Worm (Caenorhabditis elegans) whole organism, L4 larva: ENCODE measurements around the gene cyp-32A1.

Experiments used
- F49E8.2 ChIP-seq: sonication (generic microtip); optimal IDR thresholded peaks from 2 replicates; lab custom pipeline; 2016; ENCODE audit warnings: missing compliant biosample characterization, mild to moderate bottlenecking, missing genetic modification characterization, borderline replicate concordance
- Y105C5A.15 ChIP-seq: fragments of 200-800 bp; sonication (Bioruptor generic); IDR thresholded peaks from 2 replicates; pipeline ENCODE4 v1.3.6; 2022; ENCODE audit warnings: missing genetic modification characterization, missing compliant biosample characterization
- Y5F2A.4 ChIP-seq: fragments of 200-800 bp; sonication (Bioruptor generic); optimal IDR thresholded peaks from 2 replicates; lab custom pipeline; 2018; ENCODE audit warnings: mild to moderate bottlenecking, missing genetic modification characterization, missing compliant biosample characterization
- ama-1 ChIP-seq: fragments of 150-350 bp; optimal IDR thresholded peaks from 2 replicates; lab custom pipeline; 2014; ENCODE audit warnings: inconsistent platforms, mixed read lengths
- ceh-20 ChIP-seq: fragments of 200-800 bp; sonication (Bioruptor generic); IDR thresholded peaks from 2 replicates; pipeline ENCODE4 v1.3.6; 2022; ENCODE audit warnings: missing genetic modification reagents, missing genetic modification characterization, missing compliant biosample characterization
- cey-2 ChIP-seq: sonication (generic microtip); optimal IDR thresholded peaks from 3 replicates; lab custom pipeline; 2017; ENCODE audit warnings: missing genetic modification characterization, mild to moderate bottlenecking, missing compliant biosample characterization, antibody characterized with exemption, borderline replicate concordance; ENCODE audit not compliant: insufficient read depth
- ctbp-1 ChIP-seq: fragments of 200-800 bp; sonication (Bioruptor generic); IDR thresholded peaks from 2 replicates; pipeline ENCODE4 v1.3.6; 2022; ENCODE audit warnings: missing genetic modification reagents, missing genetic modification characterization, missing compliant biosample characterization
- daf-16 ChIP-seq, 3 experiments: sonication (generic microtip); optimal IDR thresholded peaks; 2 replicates each; lab custom pipeline; 2016 to 2017; ENCODE audit warnings: missing genetic modification characterization in 3 of 3, missing genetic modification reagents in 3 of 3, mild to moderate bottlenecking in 2 of 3, missing compliant biosample characterization in 2 of 3, missing biosample characterization in 1 of 3, moderate library complexity in 1 of 3
- daf-8 ChIP-seq: fragments of 200-800 bp; sonication (Bioruptor generic); IDR thresholded peaks from 2 replicates; pipeline ENCODE4 v1.3.6; 2022; ENCODE audit warnings: missing genetic modification characterization, missing compliant biosample characterization
- fkh-10 ChIP-seq: fragments of 150-350 bp; optimal IDR thresholded peaks from 2 replicates; lab custom pipeline; 2014; ENCODE audit warnings: missing biosample characterization, missing genetic modification reagents, missing genetic modification characterization
- gei-8 ChIP-seq: fragments of 200-800 bp; sonication (Bioruptor generic); optimal IDR thresholded peaks from 2 replicates; lab custom pipeline; 2018; ENCODE audit warnings: mild to moderate bottlenecking, missing genetic modification characterization, missing compliant biosample characterization
- hlh-11 ChIP-seq: fragments of 200-800 bp; sonication (Bioruptor generic); optimal IDR thresholded peaks from 2 replicates; lab custom pipeline; 2018; ENCODE audit warnings: mild to moderate bottlenecking, missing genetic modification characterization, missing compliant biosample characterization
- lim-7 ChIP-seq: fragments of 200-800 bp; sonication (Bioruptor generic); IDR thresholded peaks from 2 replicates; pipeline ENCODE4 v1.3.6; 2022; ENCODE audit warnings: missing genetic modification characterization, missing compliant biosample characterization
- lin-15B ChIP-seq: fragments of 150-350 bp; sonication (generic microtip); optimal IDR thresholded peaks from 3 replicates; lab custom pipeline; 2014; ENCODE audit warnings: missing biosample characterization, missing genetic modification characterization
- lin-29 ChIP-seq: fragments of 200-800 bp; sonication (Bioruptor generic); IDR thresholded peaks from 2 replicates; pipeline ENCODE4 v1.3.6; 2022; ENCODE audit warnings: missing genetic modification reagents, missing genetic modification characterization, missing compliant biosample characterization
- madf-9 ChIP-seq: fragments of 200-800 bp; sonication (Bioruptor generic); conservative IDR thresholded peaks from 2 replicates; pipeline ENCODE4 v1.3.6; 2022; ENCODE audit warnings: missing genetic modification reagents, missing genetic modification characterization, missing compliant biosample characterization
- mes-2 ChIP-seq: sonication (generic microtip); optimal IDR thresholded peaks from 2 replicates; lab custom pipeline; 2016; ENCODE audit warnings: missing genotype, mild to moderate bottlenecking, missing genetic modification characterization, missing compliant biosample characterization; ENCODE audit not compliant: poor library complexity, severe bottlenecking
- nhr-102 ChIP-seq: sonication (generic microtip); optimal IDR thresholded peaks from 2 replicates; lab custom pipeline; 2016; ENCODE audit warnings: mild to moderate bottlenecking, missing genetic modification characterization, moderate library complexity, missing compliant biosample characterization
- nhr-41 ChIP-seq: fragments of 200-800 bp; sonication (Bioruptor generic); IDR thresholded peaks from 2 replicates; pipeline ENCODE4 v1.3.6; 2022; ENCODE audit warnings: missing genetic modification reagents, missing genetic modification characterization, missing compliant biosample characterization
- pqm-1 ChIP-seq: sonication (generic microtip); optimal IDR thresholded peaks from 2 replicates; lab custom pipeline; 2017; ENCODE audit warnings: missing biosample characterization, missing genetic modification characterization
- saeg-2 ChIP-seq: fragments of 200-800 bp; sonication (Bioruptor generic); IDR thresholded peaks from 2 replicates; pipeline ENCODE4 v1.3.6; 2022; ENCODE audit warnings: missing genetic modification reagents, missing genetic modification characterization, missing compliant biosample characterization
- set-16 ChIP-seq: fragments of 200-800 bp; sonication (Bioruptor generic); IDR thresholded peaks from 2 replicates; pipeline ENCODE4 v1.3.6; 2022; ENCODE audit warnings: missing genetic modification reagents, missing genetic modification characterization, missing compliant biosample characterization
- skn-1 ChIP-seq: fragments of 150-350 bp; optimal IDR thresholded peaks from 2 replicates; lab custom pipeline; 2014; ENCODE audit warnings: missing biosample characterization, missing genetic modification characterization
- snpc-1.2 ChIP-seq: fragments of 200-800 bp; sonication (Bioruptor generic); IDR thresholded peaks from 2 replicates; pipeline ENCODE4 v1.3.6; 2022; ENCODE audit warnings: missing genetic modification reagents, missing genetic modification characterization, missing compliant biosample characterization
- spr-1 ChIP-seq: sonication (generic microtip); optimal IDR thresholded peaks from 2 replicates; lab custom pipeline; 2016; ENCODE audit warnings: mild to moderate bottlenecking, missing genetic modification characterization, missing compliant biosample characterization
- tag-97 ChIP-seq: fragments of 200-800 bp; sonication (Bioruptor generic); IDR thresholded peaks from 2 replicates; pipeline ENCODE4 v1.3.6; 2022; ENCODE audit warnings: missing genetic modification characterization, missing compliant biosample characterization
- unc-62 ChIP-seq, 3 experiments: fragments of 150-350 bp in 1 of 3; sonication (generic microtip); optimal IDR thresholded peaks in 2 of 3; peaks in 1 of 3; 1 replicate in 1 of 3; 2 replicates in 2 of 3; lab custom pipeline; 2014 to 2017; ENCODE audit warnings: missing biosample characterization in 3 of 3, missing genetic modification characterization in 3 of 3, missing genetic modification reagents in 3 of 3, missing genotype in 1 of 3
- vab-7 ChIP-seq: fragments of 200-800 bp; sonication (Bioruptor generic); IDR thresholded peaks from 2 replicates; pipeline ENCODE4 v1.3.6; 2022; ENCODE audit warnings: missing genetic modification reagents, missing genetic modification characterization, missing compliant biosample characterization
- zfp-3 ChIP-seq: fragments of 200-800 bp; sonication (Bioruptor generic); conservative IDR thresholded peaks from 2 replicates; pipeline ENCODE4 v1.3.6; 2022; ENCODE audit warnings: missing genetic modification reagents, missing genetic modification characterization, missing compliant biosample characterization

Gene cyp-32A1

ce11 chrV:7824138-7824537, 42.5 kb downstream of the cyp-32A1 start:
- no peak for TF ChIP-seq ama-1 (lab: Kevin White, UChicago)
- TF ChIP-seq daf-16 (GFP tag; optimal IDR thresholded peaks at IDR 0.05; lab: Kevin White, UChicago), result peak in 1 of 2 experiments; percentile 39
- no peak for TF ChIP-seq daf-16 (tag; optimal IDR thresholded peaks at IDR 0.05; lab: Kevin White, UChicago)
- TF ChIP-seq Y5F2A.4 (GFP tag; lab: Kevin White, UChicago), result no peak
- TF ChIP-seq hlh-11 (tag; lab: Kevin White, UChicago), result peak; percentile 25
- no peak for TF ChIP-seq vab-7 (GFP tag; lab: Robert Waterston, UW)

- peak in 1 of 2 experiments; percentile 62 for TF ChIP-seq unc-62 (GFP tag; optimal IDR thresholded peaks at IDR 0.05 in 1 of 2; lab: Kevin White, UChicago)
- TF ChIP-seq unc-62 (tag; optimal IDR thresholded peaks at IDR 0.05; lab: Kevin White, UChicago), result no peak
- TF ChIP-seq ceh-20 (GFP tag; lab: Robert Waterston, UW), result no peak
Measured at ce11 chrV:7825836-7826235, 44.2 kb downstream of the cyp-32A1 start.

- TF ChIP-seq F49E8.2 (tag; lab: Kevin White, UChicago) (no peak), nhr-102 (tag; lab: Kevin White, UChicago) (no peak), pqm-1 (no peak), tag-97 (GFP tag; lab: Robert Waterston, UW) (no peak), cey-2 (tag; lab: Kevin White, UChicago) (no peak), snpc-1.2 (GFP tag; lab: Robert Waterston, UW) (no peak), lin-29 (GFP tag; lab: Robert Waterston, UW) (no peak), fkh-10 (GFP tag; lab: Kevin White, UChicago) (no peak), ctbp-1 (GFP tag; lab: Robert Waterston, UW) (no peak), daf-8 (no peak), gei-8 (no peak), mes-2 (tag; lab: Kevin White, UChicago) (no peak), lim-7 (GFP tag; lab: Robert Waterston, UW) (no peak), Y5F2A.4 (GFP tag; lab: Kevin White, UChicago) (no peak), skn-1 (no peak), hlh-11 (tag; lab: Kevin White, UChicago) (no peak)
Measured at ce11 chrV:7826362-7826761, 44.8 kb downstream of the cyp-32A1 start.

ce11 chrV:7826917-7827316, 45.3 kb downstream of the cyp-32A1 start, which contains the start of gene mig-6:
mig-6 (plus strand) TSS chrV:7827217.
- TF ChIP-seq spr-1 (tag; lab: Kevin White, UChicago) (no peak), tag-97 (GFP tag; lab: Robert Waterston, UW) (no peak), madf-9 (GFP tag; lab: Robert Waterston, UW) (no peak), Y105C5A.15 (GFP tag; lab: Robert Waterston, UW) (no peak), ceh-20 (GFP tag; lab: Robert Waterston, UW) (no peak)

- TF ChIP-seq set-16 (GFP tag; lab: Robert Waterston, UW), result peak; percentile 85
- TF ChIP-seq nhr-41 (GFP tag; lab: Robert Waterston, UW), result no peak
- TF ChIP-seq lin-15B (tag; lab: Kevin White, UChicago), result no peak
- TF ChIP-seq zfp-3 (GFP tag; lab: Robert Waterston, UW), result no peak
- TF ChIP-seq saeg-2 (GFP tag; lab: Robert Waterston, UW), result no peak
- no peak for TF ChIP-seq spr-1 (tag; lab: Kevin White, UChicago)
Measured at ce11 chrV:7830952-7831351, 49.3 kb downstream of the cyp-32A1 start.
